Worm (Caenorhabditis elegans) whole organism, late embryonic: ENCODE data around the gene chil-1.

ENCODE experiments used
- ets-4 ChIP-seq: sonication (generic microtip); optimal IDR thresholded peaks from 2 replicates; lab custom pipeline; 2016; ENCODE audit warnings: missing genetic modification characterization, missing compliant biosample characterization
- fkh-10 ChIP-seq: fragments of 150-350 bp; optimal IDR thresholded peaks from 2 replicates; lab custom pipeline; 2014; ENCODE audit warnings: missing biosample characterization, missing genetic modification reagents, missing genetic modification characterization
- hlh-13 ChIP-seq: fragments of 200-800 bp; sonication (Bioruptor generic); optimal IDR thresholded peaks from 2 replicates; lab custom pipeline; 2018; ENCODE audit warnings: mild to moderate bottlenecking, missing genetic modification characterization, missing compliant biosample characterization
- hlh-8 ChIP-seq: sonication (generic microtip); optimal IDR thresholded peaks from 2 replicates; lab custom pipeline; 2016; ENCODE audit warnings: missing genotype, missing genetic modification characterization, missing compliant biosample characterization
- lin-11 ChIP-seq: fragments of 200-800 bp; sonication (Bioruptor generic); optimal IDR thresholded peaks from 2 replicates; lab custom pipeline; 2018; ENCODE audit warnings: mild to moderate bottlenecking, missing genetic modification characterization, missing compliant biosample characterization
- mec-3 ChIP-seq: sonication (generic microtip); optimal IDR thresholded peaks from 2 replicates; lab custom pipeline; 2016; ENCODE audit warnings: borderline replicate concordance, missing genetic modification characterization, missing compliant biosample characterization
- nhr-11 ChIP-seq: fragments of 150-350 bp; optimal IDR thresholded peaks from 2 replicates; lab custom pipeline; 2014; ENCODE audit warnings: missing biosample characterization, missing genetic modification characterization
- pag-3 ChIP-seq: sonication (generic microtip); optimal IDR thresholded peaks from 2 replicates; lab custom pipeline; 2016; ENCODE audit warnings: missing compliant biosample characterization, missing genetic modification characterization, borderline replicate concordance
- pat-9 ChIP-seq: fragments of 200-800 bp; sonication (Bioruptor generic); optimal IDR thresholded peaks from 2 replicates; lab custom pipeline; 2018; ENCODE audit warnings: mild to moderate bottlenecking, missing genetic modification characterization, moderate library complexity, missing compliant biosample characterization
- pha-4 ChIP-seq: fragments of 150-350 bp; optimal IDR thresholded peaks from 2 replicates; lab custom pipeline; 2018; ENCODE audit warnings: missing biosample characterization, missing genetic modification reagents, missing genetic modification characterization
- tbx-2 ChIP-seq: sonication (generic microtip); optimal IDR thresholded peaks from 2 replicates; lab custom pipeline; 2016; ENCODE audit warnings: missing genetic modification characterization, missing compliant biosample characterization
- unc-86 ChIP-seq: sonication (generic microtip); optimal IDR thresholded peaks from 2 replicates; lab custom pipeline; 2016; ENCODE audit warnings: missing genetic modification characterization, missing compliant biosample characterization

DNA sequence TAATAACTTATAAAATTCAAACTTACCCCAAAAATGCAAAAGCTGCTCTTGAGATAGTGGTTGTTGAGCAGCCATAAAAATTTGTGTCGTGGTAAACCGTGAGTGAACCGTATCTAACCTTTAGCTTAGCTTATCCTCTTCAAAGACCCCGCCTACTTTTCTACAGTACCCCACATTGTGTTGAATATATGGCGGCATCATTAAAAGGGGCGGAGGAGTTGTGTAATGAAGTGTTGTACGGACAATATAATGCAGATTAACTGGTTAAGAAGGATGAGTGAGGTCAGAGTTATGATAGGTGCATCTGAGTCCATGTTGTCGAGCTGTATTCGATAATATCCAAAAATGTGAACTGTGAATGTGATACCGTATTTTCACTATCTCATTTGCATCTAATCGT lies 38.4 kb downstream of the chil-1 start, which contains the start of gene eyg-1:
- no peak for TF ChIP-seq nhr-11 (tag; lab: Kevin White, UChicago)
- no peak for TF ChIP-seq ets-4 (tag; lab: Kevin White, UChicago)
- TF ChIP-seq hlh-13: no peak
- TF ChIP-seq tbx-2: no peak
- TF ChIP-seq mec-3: no peak
- TF ChIP-seq hlh-8 (tag; lab: Kevin White, UChicago): no peak
- TF ChIP-seq fkh-10 (GFP tag; lab: Kevin White, UChicago): no peak
- TF ChIP-seq lin-11: no peak
- no peak for TF ChIP-seq pha-4 (tag; lab: Kevin White, UChicago)
- no peak for TF ChIP-seq pat-9 (tag; lab: Kevin White, UChicago)
- no peak for TF ChIP-seq pag-3
- no peak for TF ChIP-seq unc-86 (tag; lab: Kevin White, UChicago)
